Worm (Caenorhabditis elegans): ENCODE results near the gene F48G7.10.

Gene F48G7.10

DNA sequence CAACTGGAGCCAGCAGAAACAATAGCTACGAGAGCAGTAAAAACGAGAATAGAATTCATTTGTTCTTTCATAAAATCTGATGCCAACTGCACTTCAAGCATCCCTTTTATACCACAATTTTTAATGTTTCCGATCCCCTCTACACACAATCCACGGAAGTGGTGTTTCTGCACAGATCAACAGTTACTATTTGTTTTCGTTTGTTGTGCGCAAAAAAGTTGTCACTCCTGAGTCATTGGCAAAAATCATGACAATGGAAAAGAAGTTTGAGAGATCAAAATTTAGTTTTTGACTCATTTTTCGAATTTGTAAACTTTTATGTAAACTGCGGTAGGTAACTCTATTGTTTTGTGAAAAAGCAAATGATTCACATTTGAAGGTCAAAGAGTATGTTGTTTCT lies 30.6 kb downstream of the F48G7.10 start, which contains the start of gene srlf-37:
srlf-37 (minus strand) TSS at position 101 of the 400 bp plus-strand sequence.
- TF ChIP-seq mab-5 (tag; optimal IDR thresholded peaks at IDR 0.05): no peak
- no peak for TF ChIP-seq ztf-11 (tag; optimal IDR thresholded peaks at IDR 0.05)
- no peak for TF ChIP-seq mbf-1 (tag; optimal IDR thresholded peaks at IDR 0.05)
- no peak for TF ChIP-seq nhr-237 (tag; optimal IDR thresholded peaks at IDR 0.05)
- no peak for TF ChIP-seq sma-3 (GFP tag; optimal IDR thresholded peaks at IDR 0.05)
- no peak for TF ChIP-seq ceh-16 (tag; optimal IDR thresholded peaks at IDR 0.05)
- TF ChIP-seq Y55F3AM.14 (GFP tag; optimal IDR thresholded peaks at IDR 0.05): no peak
- TF ChIP-seq peb-1 (tag; optimal IDR thresholded peaks at IDR 0.05): no peak
- no peak for TF ChIP-seq snpc-4 (tag; optimal IDR thresholded peaks at IDR 0.05)
- TF ChIP-seq blmp-1 (tag; optimal IDR thresholded peaks at IDR 0.05; ENCODE audit: insufficient read depth): no peak
- TF ChIP-seq lin-11 (tag; optimal IDR thresholded peaks at IDR 0.05): no peak
- TF ChIP-seq gmeb-1 (tag; optimal IDR thresholded peaks at IDR 0.05): no peak
- no peak for TF ChIP-seq nhr-77 (tag; optimal IDR thresholded peaks at IDR 0.05)
- TF ChIP-seq nhr-25 (tag; optimal IDR thresholded peaks at IDR 0.05): no peak

DNA sequence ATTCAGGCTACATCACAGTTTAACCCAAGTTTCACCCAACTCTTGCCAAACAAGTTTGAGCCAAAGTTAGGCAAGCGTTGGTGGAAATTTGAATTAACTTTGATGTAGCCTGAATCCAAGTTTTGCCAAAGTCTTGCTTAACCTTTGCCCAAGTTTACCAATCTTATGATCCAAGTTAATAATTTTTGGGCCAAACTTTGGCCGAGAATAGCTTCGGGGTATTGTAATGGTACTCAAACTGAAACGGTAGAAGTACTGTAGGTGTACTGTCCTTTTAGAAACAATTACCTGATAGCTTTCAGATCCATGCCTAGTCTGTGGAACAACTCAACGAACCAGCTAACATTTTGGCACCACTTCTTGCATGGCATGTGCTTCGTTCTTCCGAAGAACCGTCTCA lies 34.5 kb downstream of the F48G7.10 start, which contains the start of gene nhr-251:
nhr-251 (plus strand) TSS at position 301 of the 400 bp plus-strand sequence.
- TF ChIP-seq nhr-11 (tag; optimal IDR thresholded peaks at IDR 0.05) (no peak), sma-3 (GFP tag; optimal IDR thresholded peaks at IDR 0.05) (no peak), alr-1 (tag; optimal IDR thresholded peaks at IDR 0.05) (no peak), ztf-1 (GFP tag; conservative IDR thresholded peaks at IDR 0.05) (no peak), elt-3 (tag; optimal IDR thresholded peaks at IDR 0.05) (no peak), C34F6.9 (tag; optimal IDR thresholded peaks at IDR 0.05) (no peak), nhr-12 (tag; optimal IDR thresholded peaks at IDR 0.05) (no peak), lin-11 (tag; optimal IDR thresholded peaks at IDR 0.05) (no peak), lin-39 (tag; optimal IDR thresholded peaks at IDR 0.05) (no peak), ama-1 (optimal IDR thresholded peaks at IDR 0.05) (no peak), lin-13 (GFP tag; optimal IDR thresholded peaks at IDR 0.05) (no peak), blmp-1 (tag; optimal IDR thresholded peaks at IDR 0.05; ENCODE audit: insufficient read depth) (no peak), mab-5 (tag; optimal IDR thresholded peaks at IDR 0.05) (no peak), nhr-10 (tag; optimal IDR thresholded peaks at IDR 0.05) (no peak), peb-1 (tag; optimal IDR thresholded peaks at IDR 0.05) (no peak), snpc-4 (tag; optimal IDR thresholded peaks at IDR 0.05) (no peak), Y55F3AM.14 (GFP tag; optimal IDR thresholded peaks at IDR 0.05) (no peak), sem-4 (tag; optimal IDR thresholded peaks at IDR 0.05) (no peak), egl-27 (tag; optimal IDR thresholded peaks at IDR 0.05) (no peak)

DNA sequence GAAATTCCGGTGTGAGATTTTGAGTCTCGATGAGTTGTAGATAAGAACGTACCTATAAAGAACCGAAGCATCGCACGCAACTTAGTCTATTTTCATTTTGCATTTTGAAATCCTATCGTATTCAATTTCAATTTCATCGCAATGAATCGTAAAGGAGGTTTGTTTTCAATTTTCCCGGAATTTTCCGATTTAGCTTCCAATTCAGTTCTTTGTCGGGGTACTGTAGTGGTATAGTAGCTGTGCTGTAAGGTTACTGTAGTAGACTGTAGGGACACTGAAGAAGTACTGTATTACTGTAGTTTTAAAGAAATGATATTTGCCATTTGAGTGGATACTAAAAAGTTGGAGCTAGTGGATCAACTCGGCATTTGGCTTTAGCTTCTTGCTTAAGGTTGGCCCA lies 35.0 kb downstream of the F48G7.10 start:
- TF ChIP-seq ceh-16 (tag; optimal IDR thresholded peaks at IDR 0.05) (peak; percentile 2), sma-9 (GFP tag; optimal IDR thresholded peaks at IDR 0.05) (peak; percentile 47), sma-9 (tag; optimal IDR thresholded peaks at IDR 0.05) (no peak), zag-1 (tag; optimal IDR thresholded peaks at IDR 0.05) (no peak)

DNA sequence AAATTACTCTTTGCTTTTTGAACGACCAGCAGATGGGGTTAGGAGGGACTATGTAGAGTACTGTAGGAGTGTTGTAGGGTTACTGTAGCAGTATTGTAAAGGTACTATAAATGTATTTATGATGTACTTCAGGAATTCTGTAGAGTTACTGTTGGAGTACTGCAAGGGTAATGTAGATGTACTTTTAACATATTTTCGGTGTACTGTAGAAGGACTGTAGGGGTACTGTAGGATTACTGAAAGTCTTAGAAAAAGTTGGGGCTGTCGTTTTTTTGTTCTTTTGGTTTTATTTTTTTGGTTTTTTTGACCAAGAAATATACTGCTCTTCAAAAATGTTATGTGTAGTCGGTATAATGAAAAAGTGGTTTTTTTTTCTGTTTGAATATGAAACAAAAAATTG lies 36.1 kb downstream of the F48G7.10 start:
- TF ChIP-seq gmeb-1 (tag; optimal IDR thresholded peaks at IDR 0.05) (no peak), nhr-129 (tag; optimal IDR thresholded peaks at IDR 0.05) (no peak), unc-55 (GFP tag; optimal IDR thresholded peaks at IDR 0.05) (no peak), lsy-2 (tag; optimal IDR thresholded peaks at IDR 0.05) (no peak), elt-1 (tag; optimal IDR thresholded peaks at IDR 0.05) (no peak), blmp-1 (tag; optimal IDR thresholded peaks at IDR 0.05; ENCODE audit: insufficient read depth) (no peak), nhr-25 (tag; optimal IDR thresholded peaks at IDR 0.05) (no peak), nhr-23 (tag; optimal IDR thresholded peaks at IDR 0.05) (no peak), R02D3.7 (tag; optimal IDR thresholded peaks at IDR 0.05) (no peak), ceh-82 (tag; optimal IDR thresholded peaks at IDR 0.05) (no peak), sma-3 (GFP tag; optimal IDR thresholded peaks at IDR 0.05) (no peak), ztf-1 (GFP tag; conservative IDR thresholded peaks at IDR 0.05) (no peak), nhr-6 (tag; optimal IDR thresholded peaks at IDR 0.05) (no peak)

DNA sequence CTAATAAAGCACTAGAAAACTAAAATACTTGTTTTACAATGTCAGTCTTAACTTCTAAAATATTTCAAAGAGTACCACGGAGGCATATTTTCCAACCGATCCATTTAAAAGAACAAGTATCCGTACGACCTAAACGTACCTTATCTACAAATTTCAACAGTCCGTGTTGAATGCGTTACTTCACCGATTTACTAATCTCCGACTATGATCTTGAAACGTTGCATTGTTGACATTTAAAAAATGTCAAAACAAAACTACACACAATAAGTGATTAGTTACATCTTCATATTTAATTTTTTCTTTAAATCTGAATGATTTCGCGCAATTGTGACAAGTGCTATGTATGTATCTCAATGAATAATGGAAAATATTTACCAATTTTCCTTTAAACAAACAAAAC lies 36.9 kb downstream of the F48G7.10 start:
- TF ChIP-seq ceh-16 (tag; optimal IDR thresholded peaks at IDR 0.05) (peak; percentile 61), gmeb-1 (tag; optimal IDR thresholded peaks at IDR 0.05) (no peak), F13H6.1 (tag; optimal IDR thresholded peaks at IDR 0.05) (no peak), sma-9 (GFP tag; optimal IDR thresholded peaks at IDR 0.05) (peak; percentile 66), sma-9 (tag; optimal IDR thresholded peaks at IDR 0.05) (no peak), nhr-25 (tag; optimal IDR thresholded peaks at IDR 0.05) (peak; percentile 24), elt-1 (tag; optimal IDR thresholded peaks at IDR 0.05) (peak; percentile 72), lin-11 (tag; optimal IDR thresholded peaks at IDR 0.05) (no peak)

All from whole organism, L2 larva.